Worm (Caenorhabditis elegans) whole organism, early embryonic: ENCODE data around the gene clc-22.

ENCODE experiments used
- F13C5.2 ChIP-seq: sonication (generic microtip); optimal IDR thresholded peaks from 2 replicates; lab custom pipeline; 2017; ENCODE audit warnings: mild to moderate bottlenecking, missing genetic modification characterization, inconsistent platforms, missing compliant biosample characterization
- aly-1 ChIP-seq: sonication (generic microtip); optimal IDR thresholded peaks from 2 replicates; lab custom pipeline; 2016; ENCODE audit warnings: missing genetic modification characterization, missing compliant biosample characterization
- ama-1 ChIP-seq: fragments of 150-350 bp; optimal IDR thresholded peaks from 2 replicates; lab custom pipeline; 2014
- ceh-36 ChIP-seq: sonication (generic microtip); optimal IDR thresholded peaks from 2 replicates; lab custom pipeline; 2016; ENCODE audit warnings: missing genetic modification characterization, inconsistent platforms, missing compliant biosample characterization
- flt-1 ChIP-seq: fragments of 200-800 bp; sonication (Bioruptor generic); IDR thresholded peaks from 2 replicates; pipeline ENCODE4 v1.3.6; 2022; ENCODE audit warnings: missing genetic modification characterization, missing compliant biosample characterization
- hnd-1 ChIP-seq: sonication (generic microtip); optimal IDR thresholded peaks from 2 replicates; lab custom pipeline; 2016; ENCODE audit warnings: missing genetic modification characterization, missing compliant biosample characterization
- pes-1 ChIP-seq: fragments of 200-800 bp; sonication (Bioruptor generic); IDR thresholded peaks from 2 replicates; pipeline ENCODE4 v1.3.6; 2022; ENCODE audit warnings: missing genetic modification reagents, missing genetic modification characterization, missing compliant biosample characterization
- scrt-1 ChIP-seq: fragments of 200-800 bp; sonication (Bioruptor generic); IDR thresholded peaks from 2 replicates; pipeline ENCODE4 v1.3.6; 2022; ENCODE audit warnings: missing genetic modification characterization, missing compliant biosample characterization
- sea-1 ChIP-seq: fragments of 200-800 bp; sonication (Bioruptor generic); conservative IDR thresholded peaks from 2 replicates; pipeline ENCODE4 v1.3.6; 2022; ENCODE audit warnings: missing genetic modification characterization, missing compliant biosample characterization
- tbx-11 ChIP-seq: fragments of 200-800 bp; sonication (Bioruptor generic); IDR thresholded peaks from 2 replicates; pipeline ENCODE4 v1.3.6; 2022; ENCODE audit warnings: missing genetic modification characterization, missing compliant biosample characterization
- tbx-37 ChIP-seq: fragments of 200-800 bp; sonication (Bioruptor generic); conservative IDR thresholded peaks from 2 replicates; pipeline ENCODE4 v1.3.6; 2022; ENCODE audit warnings: missing genetic modification reagents, missing genetic modification characterization, missing compliant biosample characterization
- tra-4 ChIP-seq: sonication (generic microtip); optimal IDR thresholded peaks from 2 replicates; lab custom pipeline; 2017; ENCODE audit warnings: missing genetic modification characterization, missing compliant biosample characterization

- no peak for TF ChIP-seq ama-1 (lab: Kevin White, UChicago)
- TF ChIP-seq sea-1 (GFP tag; lab: Robert Waterston, UW), result no peak
- no peak for TF ChIP-seq scrt-1 (GFP tag; lab: Robert Waterston, UW)
- no peak for TF ChIP-seq aly-1 (tag; lab: Kevin White, UChicago)
- no peak for TF ChIP-seq hnd-1 (tag; lab: Kevin White, UChicago)
- TF ChIP-seq flt-1, result no peak
- no peak for TF ChIP-seq tra-4 (tag; lab: Kevin White, UChicago)
- TF ChIP-seq ceh-36, result no peak
- no peak for TF ChIP-seq pes-1
- TF ChIP-seq tbx-11 (GFP tag; lab: Robert Waterston, UW), result no peak
- TF ChIP-seq tbx-37 (GFP tag; lab: Robert Waterston, UW), result no peak
- TF ChIP-seq F13C5.2 (tag; lab: Kevin White, UChicago), result peak; percentile 30
These were observed 48.5 kb upstream of the clc-22 start, which contains the start of gene rpn-11 for ce11 chrII:4044349-4044748.
